Worm (Caenorhabditis elegans): ENCODE measurements around the gene rskd-1.
A peak's percentile ranks its signal among the peaks of the same experiment; 100 is the strongest.

rskd-1 gene

ce11 chrV:12314413-12314812 lies 26.0 kb upstream of the rskd-1 start:
- no peak for TF ChIP-seq flt-1 (GFP tag; IDR thresholded peaks at IDR 0.05)
- TF ChIP-seq ztf-23 (GFP tag; IDR thresholded peaks at IDR 0.05), result no peak
- no peak for TF ChIP-seq ref-1 (GFP tag; conservative IDR thresholded peaks at IDR 0.05)
- TF ChIP-seq tab-1 (GFP tag; IDR thresholded peaks at IDR 0.05), result no peak

- TF ChIP-seq flt-1 (GFP tag; IDR thresholded peaks at IDR 0.05) (no peak), klf-2 (GFP tag; conservative IDR thresholded peaks at IDR 0.05) (no peak), ztf-23 (GFP tag; IDR thresholded peaks at IDR 0.05) (no peak), med-1 (GFP tag; optimal IDR thresholded peaks at IDR 0.05; ENCODE audit: insufficient read depth) (no peak)
These were observed 21.8 kb upstream of the rskd-1 start, which contains the start of gene hpo-30 for ce11 chrV:12310256-12310655. Gene hpo-30, minus strand, starts transcription at chrV:12310356.

DNA sequence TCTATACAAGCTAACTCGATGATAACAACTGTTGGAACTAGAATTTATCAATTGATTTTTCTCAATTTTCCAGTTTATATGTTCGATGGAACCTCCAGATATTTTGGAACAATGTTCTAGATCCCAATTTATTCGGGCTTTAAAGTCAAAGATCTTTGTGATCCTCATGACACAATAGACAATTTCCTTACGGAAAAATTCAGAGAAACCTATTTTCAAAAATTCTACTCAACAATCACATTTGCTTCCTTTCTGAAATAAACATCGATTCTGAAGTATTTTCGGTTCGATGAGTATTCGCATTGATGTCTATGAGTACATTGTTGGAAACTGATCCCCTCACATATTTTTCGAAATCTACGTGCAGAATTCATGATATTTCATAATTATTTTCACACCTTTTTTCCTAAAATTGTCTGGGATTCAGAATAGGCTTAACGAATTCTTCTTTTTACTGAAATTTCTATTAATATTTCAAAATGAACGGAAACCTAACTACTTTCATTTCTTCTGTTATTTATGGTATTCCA lies 18.7 kb upstream of the rskd-1 start, which contains the start of gene srg-45:
TSS of gene srg-45 (plus strand) at position 480 of the 530 bp plus-strand sequence.
- no peak for TF ChIP-seq cog-1 (tag; optimal IDR thresholded peaks at IDR 0.05)
- TF ChIP-seq klf-2 (GFP tag; conservative IDR thresholded peaks at IDR 0.05), result no peak
- no peak for TF ChIP-seq ref-1 (GFP tag; conservative IDR thresholded peaks at IDR 0.05)
- TF ChIP-seq med-1 (GFP tag; optimal IDR thresholded peaks at IDR 0.05; ENCODE audit: insufficient read depth), result no peak
- no peak for TF ChIP-seq tab-1 (GFP tag; IDR thresholded peaks at IDR 0.05)
- no peak for TF ChIP-seq T22C8.4 (GFP tag; IDR thresholded peaks at IDR 0.05)
- TF ChIP-seq flt-1 (GFP tag; IDR thresholded peaks at IDR 0.05), result no peak
- no peak for TF ChIP-seq ztf-23 (GFP tag; IDR thresholded peaks at IDR 0.05)
- TF ChIP-seq ztf-29 (GFP tag; IDR thresholded peaks at IDR 0.05), result no peak

- TF ChIP-seq tab-1 (GFP tag; IDR thresholded peaks at IDR 0.05) (no peak), cog-1 (tag; optimal IDR thresholded peaks at IDR 0.05) (no peak), T22C8.4 (GFP tag; IDR thresholded peaks at IDR 0.05) (no peak), ref-1 (GFP tag; conservative IDR thresholded peaks at IDR 0.05) (no peak), med-1 (GFP tag; optimal IDR thresholded peaks at IDR 0.05; ENCODE audit: insufficient read depth) (no peak), ztf-23 (GFP tag; IDR thresholded peaks at IDR 0.05) (no peak), ztf-29 (GFP tag; IDR thresholded peaks at IDR 0.05) (no peak), klf-2 (GFP tag; conservative IDR thresholded peaks at IDR 0.05) (no peak), flt-1 (GFP tag; IDR thresholded peaks at IDR 0.05) (no peak)
These were observed 17.3 kb upstream of the rskd-1 start for ce11 chrV:12305677-12306076.

DNA sequence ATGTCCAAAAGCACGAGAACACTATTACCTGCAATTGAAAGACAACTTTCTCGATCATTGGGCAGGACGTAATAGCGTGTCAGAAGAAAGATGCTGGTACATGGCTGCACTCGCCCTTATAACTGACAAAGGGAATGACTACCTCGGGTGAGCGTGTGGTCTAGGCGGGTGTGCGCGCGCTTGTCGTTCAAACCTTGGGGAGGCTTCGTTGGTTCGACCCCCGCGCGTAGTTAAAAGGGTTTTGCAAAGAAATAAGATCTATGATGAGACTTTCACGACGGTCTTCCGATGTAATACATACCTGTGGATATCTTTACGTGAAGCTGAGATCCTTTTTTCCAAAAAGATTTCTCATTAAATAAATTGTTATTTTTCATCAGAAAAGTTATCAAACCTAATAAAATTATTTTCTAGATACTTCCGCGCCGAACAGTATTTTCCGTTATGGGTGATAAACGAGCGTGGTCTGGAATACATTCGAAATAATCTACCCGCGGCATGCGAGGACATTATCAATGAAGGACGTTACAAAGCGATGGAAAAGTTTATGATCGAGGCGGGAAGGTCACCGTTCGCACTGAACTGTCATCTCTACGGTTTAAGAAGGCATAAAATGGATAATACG lies 15.2 kb upstream of the rskd-1 start:
- TF ChIP-seq ztf-29 (GFP tag; IDR thresholded peaks at IDR 0.05), result peak; percentile 100
- peak; percentile 100 for TF ChIP-seq cog-1 (tag; optimal IDR thresholded peaks at IDR 0.05)
- TF ChIP-seq ref-1 (GFP tag; conservative IDR thresholded peaks at IDR 0.05), result peak; percentile 100
- peak; percentile 100 for TF ChIP-seq T22C8.4 (GFP tag; IDR thresholded peaks at IDR 0.05)
- TF ChIP-seq klf-2 (GFP tag; conservative IDR thresholded peaks at IDR 0.05), result peak; percentile 100
- TF ChIP-seq med-1 (GFP tag; optimal IDR thresholded peaks at IDR 0.05; ENCODE audit: insufficient read depth), result peak; percentile 94
- peak; percentile 99 for TF ChIP-seq ztf-23 (GFP tag; IDR thresholded peaks at IDR 0.05)
- TF ChIP-seq tab-1 (GFP tag; IDR thresholded peaks at IDR 0.05), result peak; percentile 100
- TF ChIP-seq flt-1 (GFP tag; IDR thresholded peaks at IDR 0.05), result peak; percentile 100

DNA sequence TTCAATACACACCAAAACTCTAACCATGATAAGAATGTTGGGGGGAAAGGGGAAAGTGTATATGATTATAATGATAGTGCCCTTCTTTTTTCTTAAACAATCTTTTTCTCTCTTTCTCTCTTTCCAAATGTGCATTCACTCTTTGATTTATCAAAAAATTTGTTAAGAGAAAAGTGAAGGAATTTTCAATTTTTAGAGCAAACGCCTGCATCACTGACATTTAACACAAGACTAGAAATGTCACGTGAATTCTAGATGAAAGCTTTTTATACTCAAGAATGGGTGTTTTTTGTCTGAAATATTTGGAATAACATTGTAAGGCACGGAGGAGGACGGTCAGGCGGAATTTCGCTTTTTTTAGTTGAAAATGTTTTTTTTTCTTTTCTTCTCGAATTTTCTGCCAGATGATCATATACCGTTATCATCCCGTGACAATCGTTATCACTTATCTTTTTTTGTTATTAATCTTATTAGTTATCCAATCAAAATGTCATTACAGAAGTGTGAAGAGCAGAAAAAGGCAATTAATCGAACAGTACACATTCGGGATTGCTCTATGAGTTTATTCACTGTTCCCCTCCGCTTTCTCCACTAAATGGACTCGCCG lies 13.7 kb upstream of the rskd-1 start, which contains the start of the genes frm-7 and F55C5.17:
TSS of gene frm-7 (plus strand) at position 500 of the 607 bp plus-strand sequence.
TSS of gene F55C5.17 (plus strand) at position 557 of the 607 bp plus-strand sequence.
- TF ChIP-seq ref-1 (GFP tag; conservative IDR thresholded peaks at IDR 0.05) (no peak), ztf-23 (GFP tag; IDR thresholded peaks at IDR 0.05) (no peak), flt-1 (GFP tag; IDR thresholded peaks at IDR 0.05) (no peak), med-1 (GFP tag; optimal IDR thresholded peaks at IDR 0.05; ENCODE audit: insufficient read depth) (no peak), tab-1 (GFP tag; IDR thresholded peaks at IDR 0.05) (no peak), T22C8.4 (GFP tag; IDR thresholded peaks at IDR 0.05) (no peak), cog-1 (tag; optimal IDR thresholded peaks at IDR 0.05) (no peak), klf-2 (GFP tag; conservative IDR thresholded peaks at IDR 0.05) (no peak), ztf-29 (GFP tag; IDR thresholded peaks at IDR 0.05) (no peak)

DNA sequence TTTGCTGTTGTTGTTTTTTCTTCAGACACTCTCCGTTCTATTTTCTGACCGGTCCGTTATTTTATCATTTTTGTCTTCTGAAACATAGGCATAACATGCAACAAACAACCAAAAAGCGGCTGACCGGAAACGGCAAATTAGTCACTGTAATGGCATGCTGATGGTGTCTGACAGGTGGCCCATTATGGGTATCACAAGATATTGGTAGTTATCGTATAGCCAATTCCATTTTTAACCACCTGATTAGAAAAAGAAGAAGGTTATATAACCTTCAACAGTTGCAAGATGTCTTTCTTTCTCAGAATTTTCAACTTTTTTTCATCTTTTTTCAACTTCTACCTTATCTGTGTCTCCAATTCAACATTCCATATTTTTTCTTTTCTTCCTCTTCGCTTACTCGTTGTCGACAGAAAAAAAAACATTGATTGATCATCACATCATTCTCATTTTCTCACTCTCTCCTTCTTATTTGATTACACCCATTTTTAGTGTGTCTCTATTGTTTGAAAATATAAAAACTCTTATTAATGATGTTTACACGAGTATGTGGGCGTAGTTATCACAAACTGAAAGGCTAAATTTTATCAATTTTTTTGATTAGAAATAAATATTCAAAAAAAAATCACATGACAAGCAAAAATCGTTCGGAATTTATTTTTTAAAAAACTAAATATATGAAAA lies 12.5 kb upstream of the rskd-1 start:
- TF ChIP-seq flt-1 (GFP tag; IDR thresholded peaks at IDR 0.05) (no peak), T22C8.4 (GFP tag; IDR thresholded peaks at IDR 0.05) (no peak), ztf-29 (GFP tag; IDR thresholded peaks at IDR 0.05) (no peak), cog-1 (tag; optimal IDR thresholded peaks at IDR 0.05) (no peak), ref-1 (GFP tag; conservative IDR thresholded peaks at IDR 0.05) (no peak), tab-1 (GFP tag; IDR thresholded peaks at IDR 0.05) (no peak), ztf-23 (GFP tag; IDR thresholded peaks at IDR 0.05) (no peak), klf-2 (GFP tag; conservative IDR thresholded peaks at IDR 0.05) (no peak), med-1 (GFP tag; optimal IDR thresholded peaks at IDR 0.05; ENCODE audit: insufficient read depth) (no peak)

- TF ChIP-seq cog-1 (tag; optimal IDR thresholded peaks at IDR 0.05) (no peak), klf-2 (GFP tag; conservative IDR thresholded peaks at IDR 0.05) (no peak), flt-1 (GFP tag; IDR thresholded peaks at IDR 0.05) (no peak), T22C8.4 (GFP tag; IDR thresholded peaks at IDR 0.05) (no peak), ztf-23 (GFP tag; IDR thresholded peaks at IDR 0.05) (no peak), med-1 (GFP tag; optimal IDR thresholded peaks at IDR 0.05; ENCODE audit: insufficient read depth) (no peak), tab-1 (GFP tag; IDR thresholded peaks at IDR 0.05) (no peak), ztf-29 (GFP tag; IDR thresholded peaks at IDR 0.05) (no peak), ref-1 (GFP tag; conservative IDR thresholded peaks at IDR 0.05) (no peak)
These were observed 11.8 kb upstream of the rskd-1 start for ce11 chrV:12300166-12300565.

DNA sequence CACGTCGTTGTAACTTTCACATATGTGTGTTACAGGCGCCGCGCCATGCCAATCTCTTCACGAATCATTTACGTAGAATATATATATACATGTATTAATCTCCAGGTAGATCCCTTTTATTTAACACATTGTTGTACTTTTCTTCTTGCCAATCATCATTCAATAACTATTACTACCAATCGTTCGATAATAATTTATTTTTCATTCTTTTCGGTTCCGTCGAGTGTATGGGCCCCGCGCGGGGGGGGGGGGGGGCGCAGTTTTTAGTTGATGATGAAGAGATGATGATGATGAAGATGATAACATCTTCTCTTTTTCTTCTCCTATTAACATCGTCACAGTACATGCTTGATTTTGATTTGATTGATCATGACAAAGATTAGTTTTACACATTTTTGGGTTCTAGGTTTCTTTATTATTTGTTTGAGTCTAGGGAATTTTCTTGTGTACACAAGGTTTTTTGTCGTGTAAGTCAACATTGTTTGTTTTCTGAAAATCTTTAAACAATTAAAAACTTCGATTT lies 10.9 kb upstream of the rskd-1 start:
- TF ChIP-seq T22C8.4 (GFP tag; IDR thresholded peaks at IDR 0.05) (no peak), ref-1 (GFP tag; conservative IDR thresholded peaks at IDR 0.05) (no peak), cog-1 (tag; optimal IDR thresholded peaks at IDR 0.05) (no peak), flt-1 (GFP tag; IDR thresholded peaks at IDR 0.05) (no peak), ztf-23 (GFP tag; IDR thresholded peaks at IDR 0.05) (no peak), ztf-29 (GFP tag; IDR thresholded peaks at IDR 0.05) (no peak), med-1 (GFP tag; optimal IDR thresholded peaks at IDR 0.05; ENCODE audit: insufficient read depth) (no peak), klf-2 (GFP tag; conservative IDR thresholded peaks at IDR 0.05) (no peak), tab-1 (GFP tag; IDR thresholded peaks at IDR 0.05) (no peak)
